Worm (Caenorhabditis elegans): ENCODE results near the gene nspg-1.

nspg-1 gene

ce11 chrV:12901301-12901700, 33.4 kb upstream of the nspg-1 start:
- peak; percentile 49 for TF ChIP-seq aha-1 (tag)
- peak; percentile 46 for TF ChIP-seq ces-1 (GFP tag; optimal IDR thresholded peaks at IDR 0.05)
- TF ChIP-seq nhr-237 (tag; optimal IDR thresholded peaks at IDR 0.05), result no peak

- TF ChIP-seq daf-19 (GFP tag; conservative IDR thresholded peaks at IDR 0.05), result no peak
- peak in 1 of 2 experiments; percentile 17 for TF ChIP-seq lsy-2 (tag; optimal IDR thresholded peaks at IDR 0.05)
- no peak for TF ChIP-seq snpc-1.2 (GFP tag; IDR thresholded peaks at IDR 0.05)
- TF ChIP-seq daf-16 (GFP tag; optimal IDR thresholded peaks at IDR 0.05), result no peak
- no peak for TF ChIP-seq daf-16 (tag; optimal IDR thresholded peaks at IDR 0.05)
- no peak for TF ChIP-seq hmg-1.1 (GFP tag; IDR thresholded peaks at IDR 0.05)
- no peak for TF ChIP-seq mxl-3 (GFP tag; optimal IDR thresholded peaks at IDR 0.05)
- TF ChIP-seq ceh-20 (GFP tag; IDR thresholded peaks at IDR 0.05), result 0 out of 2 replicates have a peak, but pooled peaks have one; percentile 29
- TF ChIP-seq hif-1 (tag; optimal IDR thresholded peaks at IDR 0.05), result no peak
- TF ChIP-seq lir-3 (tag; optimal IDR thresholded peaks at IDR 0.05), result no peak
- TF ChIP-seq spr-3 (GFP tag; optimal IDR thresholded peaks at IDR 0.05), result no peak
- TF ChIP-seq unc-62 (GFP tag; optimal IDR thresholded peaks at IDR 0.05 in 1 of 2), result peak in 1 of 2 experiments; percentile 76
- no peak for TF ChIP-seq unc-62 (tag; optimal IDR thresholded peaks at IDR 0.05)
- TF ChIP-seq tag-97 (GFP tag; IDR thresholded peaks at IDR 0.05), result no peak
- no peak for TF ChIP-seq nhr-25 (tag; optimal IDR thresholded peaks at IDR 0.05; ENCODE audit: borderline replicate concordance, insufficient read depth)
- TF ChIP-seq zfp-2 (tag; optimal IDR thresholded peaks at IDR 0.05), result no peak
- TF ChIP-seq aha-1 (tag), result peak; percentile 43
- no peak for TF ChIP-seq F37D6.2 (tag; optimal IDR thresholded peaks at IDR 0.05)
- TF ChIP-seq madf-5 (GFP tag; IDR thresholded peaks at IDR 0.05), result no peak
These were observed 30.8 kb upstream of the nspg-1 start for ce11 chrV:12898583-12899232.

- no peak for TF ChIP-seq cey-2 (tag; optimal IDR thresholded peaks at IDR 0.05; ENCODE audit: borderline replicate concordance, insufficient read depth)
- TF ChIP-seq T26A8.4 (GFP tag; IDR thresholded peaks at IDR 0.05), result no peak
- no peak for TF ChIP-seq set-16 (GFP tag; IDR thresholded peaks at IDR 0.05)
- TF ChIP-seq ceh-28 (tag; optimal IDR thresholded peaks at IDR 0.05), result no peak
- no peak for TF ChIP-seq D1046.2 (GFP tag; IDR thresholded peaks at IDR 0.05)
- no peak for TF ChIP-seq egl-27 (tag; optimal IDR thresholded peaks at IDR 0.05)
- no peak for TF ChIP-seq vab-7 (GFP tag; IDR thresholded peaks at IDR 0.05)
- TF ChIP-seq unc-39 (tag; optimal IDR thresholded peaks at IDR 0.05), result no peak
- no peak for TF ChIP-seq dmd-9 (GFP tag; IDR thresholded peaks at IDR 0.05)
- TF ChIP-seq lin-15B (tag; optimal IDR thresholded peaks at IDR 0.05), result no peak
- no peak for TF ChIP-seq ceh-32 (tag; optimal IDR thresholded peaks at IDR 0.05; ENCODE audit: poor library complexity)
- TF ChIP-seq dmd-8 (GFP tag; IDR thresholded peaks at IDR 0.05), result no peak
- no peak for TF ChIP-seq aly-2 (tag; optimal IDR thresholded peaks at IDR 0.05)
- TF ChIP-seq zfp-3 (GFP tag; conservative IDR thresholded peaks at IDR 0.05), result no peak
- no peak for TF ChIP-seq hlh-30 (tag; optimal IDR thresholded peaks at IDR 0.05; ENCODE audit: insufficient read depth)
- no peak for TF ChIP-seq daf-8 (GFP tag; IDR thresholded peaks at IDR 0.05)
- TF ChIP-seq attf-4 (tag; optimal IDR thresholded peaks at IDR 0.05), result no peak
- no peak for TF ChIP-seq F26F4.8 (GFP tag; conservative IDR thresholded peaks at IDR 0.05)
- no peak for TF ChIP-seq ama-1 (optimal IDR thresholded peaks at IDR 0.05)
- TF ChIP-seq dve-1 (tag; optimal IDR thresholded peaks at IDR 0.05; ENCODE audit: insufficient read depth), result no peak
These were observed 29.4 kb upstream of the nspg-1 start for ce11 chrV:12897338-12897737.
